Worm (Caenorhabditis elegans) whole organism, L4/young adult: ENCODE results near the gene Y73F8A.1159.

Experiments
- W03F9.2 ChIP-seq: fragments of 150-350 bp; optimal IDR thresholded peaks from 2 replicates; lab custom pipeline; 2014; ENCODE audit warnings: missing biosample characterization, missing genetic modification characterization
- dao-5 ChIP-seq: sonication (generic microtip); optimal IDR thresholded peaks from 2 replicates; lab custom pipeline; 2016; ENCODE audit warnings: missing genotype, missing genetic modification characterization, moderate library complexity, missing compliant biosample characterization
- him-1 ChIP-seq: sonication (generic microtip); optimal IDR thresholded peaks from 2 replicates; lab custom pipeline; 2016; ENCODE audit warnings: missing genotype, missing genetic modification reagents, missing genetic modification characterization, missing compliant biosample characterization

ce11 chrIV:15381826-15382225 lies 9.0 kb downstream of the Y73F8A.1159 start:
- no peak for TF ChIP-seq W03F9.2 (tag; lab: Kevin White, UChicago)
- TF ChIP-seq him-1 (tag; lab: Kevin White, UChicago) = no peak
- TF ChIP-seq dao-5 (tag; lab: Kevin White, UChicago) = no peak
